Worm (Caenorhabditis elegans) whole organism, L1 larva: ENCODE measurements around the gene srb-17.

Source experiments
- C04F5.9 ChIP-seq: sonication (generic microtip); optimal IDR thresholded peaks from 2 replicates; lab custom pipeline; 2016; ENCODE audit warnings: missing genetic modification characterization, missing compliant biosample characterization
- C34B4.2 ChIP-seq: sonication (generic microtip); optimal IDR thresholded peaks from 2 replicates; lab custom pipeline; 2017; ENCODE audit warnings: mild to moderate bottlenecking, missing genetic modification characterization, missing compliant biosample characterization
- alr-1 ChIP-seq: fragments of 200-800 bp; sonication (Bioruptor generic); optimal IDR thresholded peaks from 2 replicates; lab custom pipeline; 2018; ENCODE audit warnings: borderline replicate concordance, mild to moderate bottlenecking, missing genetic modification characterization, missing compliant biosample characterization
- aly-2 ChIP-seq: fragments of 150-350 bp; optimal IDR thresholded peaks from 2 replicates; lab custom pipeline; 2014; ENCODE audit warnings: missing biosample characterization, missing genetic modification characterization
- ama-1 ChIP-seq: fragments of 150-350 bp; optimal IDR thresholded peaks from 2 replicates; lab custom pipeline; 2014
- ceh-63 ChIP-seq: fragments of 200-800 bp; sonication (Bioruptor generic); optimal IDR thresholded peaks from 2 replicates; lab custom pipeline; 2018; ENCODE audit warnings: mild to moderate bottlenecking, missing genetic modification characterization, missing compliant biosample characterization
- ceh-82 ChIP-seq, 3 experiments: fragments of 150-350 bp in 1 of 3; sonication (generic microtip) in 2 of 3; optimal IDR thresholded peaks; 2 replicates each; lab custom pipeline; 2014 to 2017; ENCODE audit warnings: missing biosample characterization in 3 of 3, missing genetic modification characterization in 3 of 3
- ceh-88 ChIP-seq: fragments of 200-800 bp; sonication (Bioruptor generic); IDR thresholded peaks from 2 replicates; pipeline ENCODE4 v1.3.6; 2022; ENCODE audit warnings: missing genetic modification characterization, missing compliant biosample characterization
- ceh-90 ChIP-seq: sonication (generic microtip); optimal IDR thresholded peaks from 2 replicates; lab custom pipeline; 2016; ENCODE audit warnings: missing genetic modification characterization, missing compliant biosample characterization
- dpl-1 ChIP-seq, 3 experiments: fragments of 150-350 bp in 2 of 3; sonication (generic microtip) in 1 of 3; optimal IDR thresholded peaks; 2 replicates each; lab custom pipeline; 2014 to 2017; ENCODE audit warnings: missing biosample characterization in 3 of 3, missing genetic modification characterization in 3 of 3, missing genetic modification reagents in 3 of 3
- dsc-1 ChIP-seq: sonication (generic microtip); optimal IDR thresholded peaks from 2 replicates; lab custom pipeline; 2016; ENCODE audit warnings: mild to moderate bottlenecking, missing genetic modification characterization, missing compliant biosample characterization
- efl-1 ChIP-seq, 4 experiments: fragments of 150-350 bp; optimal IDR thresholded peaks in 3 of 4; peaks in 1 of 4; 1 replicate in 1 of 4; 2 replicates in 3 of 4; lab custom pipeline; 2014; ENCODE audit warnings: missing biosample characterization in 2 of 4, missing genetic modification characterization in 2 of 4, missing genetic modification reagents in 2 of 4
- efl-3 ChIP-seq: fragments of 200-800 bp; sonication (Bioruptor generic); optimal IDR thresholded peaks from 2 replicates; lab custom pipeline; 2018; ENCODE audit warnings: mild to moderate bottlenecking, missing genetic modification characterization, missing compliant biosample characterization
- elt-3 ChIP-seq, 6 experiments: fragments of 150-350 bp in 1 of 6; sonication (generic microtip); optimal IDR thresholded peaks; 2 replicates each; lab custom pipeline; 2017 to 2018; ENCODE audit warnings: missing biosample characterization in 6 of 6, missing genetic modification characterization in 6 of 6, inconsistent platforms in 1 of 6
- fkh-10 ChIP-seq: sonication (generic microtip); optimal IDR thresholded peaks from 2 replicates; lab custom pipeline; 2017; ENCODE audit warnings: missing biosample characterization, missing genetic modification reagents, missing genetic modification characterization
- fkh-4 ChIP-seq: sonication (generic microtip); optimal IDR thresholded peaks from 2 replicates; lab custom pipeline; 2016; ENCODE audit warnings: missing compliant biosample characterization, missing genetic modification characterization, borderline replicate concordance
- fkh-8 ChIP-seq: sonication (generic microtip); optimal IDR thresholded peaks from 2 replicates; lab custom pipeline; 2016; ENCODE audit warnings: mild to moderate bottlenecking, missing genetic modification characterization, missing compliant biosample characterization
- fos-1 ChIP-seq: fragments of 150-350 bp; optimal IDR thresholded peaks from 2 replicates; lab custom pipeline; 2014; ENCODE audit warnings: missing biosample characterization, missing genetic modification characterization
- hlh-17 ChIP-seq: fragments of 200-800 bp; sonication (Bioruptor generic); optimal IDR thresholded peaks from 2 replicates; lab custom pipeline; 2018; ENCODE audit warnings: missing genetic modification characterization, mild to moderate bottlenecking, missing compliant biosample characterization, moderate library complexity, borderline replicate concordance
- hlh-4 ChIP-seq: sonication (generic microtip); optimal IDR thresholded peaks from 2 replicates; lab custom pipeline; 2016; ENCODE audit warnings: mild to moderate bottlenecking, missing genetic modification characterization, missing compliant biosample characterization
- irx-1 ChIP-seq: sonication (generic microtip); optimal IDR thresholded peaks from 2 replicates; lab custom pipeline; 2016; ENCODE audit warnings: missing genetic modification characterization, missing compliant biosample characterization
- isw-1 ChIP-seq: fragments of 200-800 bp; sonication (Bioruptor generic); IDR thresholded peaks from 2 replicates; pipeline ENCODE4 v1.3.6; 2022; ENCODE audit warnings: missing genetic modification characterization, missing compliant biosample characterization
- lin-13 ChIP-seq: fragments of 150-350 bp; optimal IDR thresholded peaks from 2 replicates; lab custom pipeline; 2014; ENCODE audit warnings: missing biosample characterization, missing genetic modification reagents, missing genetic modification characterization
- lin-15B ChIP-seq: fragments of 150-350 bp; sonication (generic microtip); optimal IDR thresholded peaks from 3 replicates; lab custom pipeline; 2014; ENCODE audit warnings: missing biosample characterization, missing genetic modification characterization
- lin-35 ChIP-seq, 2 experiments: fragments of 150-350 bp; optimal IDR thresholded peaks; 2 replicates each; lab custom pipeline; 2014; ENCODE audit warnings: missing biosample characterization in 2 of 2, missing genetic modification characterization in 2 of 2, missing genetic modification reagents in 2 of 2
- lir-3 ChIP-seq: sonication (generic microtip); optimal IDR thresholded peaks from 2 replicates; lab custom pipeline; 2016; ENCODE audit warnings: mild to moderate bottlenecking, missing genetic modification characterization, moderate library complexity, missing compliant biosample characterization; ENCODE audit not compliant: poor library complexity
- lsy-2 ChIP-seq, 2 experiments: fragments of 150-350 bp; optimal IDR thresholded peaks; 2 replicates each; lab custom pipeline; 2014; ENCODE audit warnings: missing biosample characterization in 2 of 2, missing genetic modification characterization in 2 of 2
- mab-9 ChIP-seq: fragments of 200-800 bp; sonication (Bioruptor generic); IDR thresholded peaks from 2 replicates; pipeline ENCODE4 v1.3.6; 2022; ENCODE audit warnings: missing genetic modification reagents, missing genetic modification characterization, missing compliant biosample characterization
- mdl-1 ChIP-seq, 2 experiments: fragments of 150-350 bp; optimal IDR thresholded peaks; 2 replicates each; lab custom pipeline; 2014 to 2017; ENCODE audit warnings: missing biosample characterization in 2 of 2, missing genetic modification characterization in 2 of 2, inconsistent platforms in 1 of 2
- mep-1 ChIP-seq: fragments of 150-350 bp; optimal IDR thresholded peaks from 2 replicates; lab custom pipeline; 2014; ENCODE audit warnings: missing biosample characterization, missing genetic modification characterization
- nhr-12 ChIP-seq: sonication (generic microtip); optimal IDR thresholded peaks from 2 replicates; lab custom pipeline; 2017; ENCODE audit warnings: missing biosample characterization, missing genetic modification characterization
- nhr-19 ChIP-seq: fragments of 200-800 bp; sonication (Bioruptor generic); conservative IDR thresholded peaks from 2 replicates; pipeline ENCODE4 v1.3.6; 2022; ENCODE audit warnings: missing genetic modification characterization, missing compliant biosample characterization
- nhr-237 ChIP-seq: fragments of 150-350 bp; optimal IDR thresholded peaks from 2 replicates; lab custom pipeline; 2014; ENCODE audit warnings: missing biosample characterization, missing genetic modification characterization
- nhr-71 ChIP-seq: sonication (generic microtip); optimal IDR thresholded peaks from 2 replicates; lab custom pipeline; 2016; ENCODE audit warnings: mild to moderate bottlenecking, missing genetic modification characterization, moderate library complexity, missing compliant biosample characterization
- nhr-77 ChIP-seq: fragments of 150-350 bp; optimal IDR thresholded peaks from 2 replicates; lab custom pipeline; 2014; ENCODE audit warnings: missing biosample characterization, missing genetic modification characterization
- nhr-85 ChIP-seq: sonication (generic microtip); peaks from one replicate; lab custom pipeline; 2016; ENCODE audit warnings: missing genetic modification characterization, inconsistent platforms, missing compliant biosample characterization
- pag-3 ChIP-seq: sonication (generic microtip); optimal IDR thresholded peaks from 2 replicates; lab custom pipeline; 2017; ENCODE audit warnings: missing genetic modification characterization, mild to moderate bottlenecking, missing compliant biosample characterization, antibody characterized with exemption, borderline replicate concordance; ENCODE audit not compliant: insufficient read depth
- pax-3 ChIP-seq: fragments of 200-800 bp; sonication (Bioruptor generic); optimal IDR thresholded peaks from 2 replicates; lab custom pipeline; 2018; ENCODE audit warnings: mild to moderate bottlenecking, missing genetic modification characterization, moderate library complexity, missing compliant biosample characterization
- pqm-1 ChIP-seq: sonication (generic microtip); optimal IDR thresholded peaks from 3 replicates; lab custom pipeline; 2017; ENCODE audit warnings: missing biosample characterization, missing genetic modification characterization
- rnt-1 ChIP-seq: sonication (generic microtip); optimal IDR thresholded peaks from 2 replicates; lab custom pipeline; 2016; ENCODE audit warnings: mild to moderate bottlenecking, missing genetic modification characterization, moderate library complexity, missing compliant biosample characterization
- skn-1 ChIP-seq: fragments of 150-350 bp; optimal IDR thresholded peaks from 2 replicates; lab custom pipeline; 2014; ENCODE audit warnings: missing biosample characterization, missing genetic modification characterization
- snu-23 ChIP-seq: sonication (generic microtip); optimal IDR thresholded peaks from 2 replicates; lab custom pipeline; 2016; ENCODE audit warnings: missing genetic modification characterization, missing compliant biosample characterization
- sup-37 ChIP-seq: fragments of 200-800 bp; sonication (Bioruptor generic); optimal IDR thresholded peaks from 2 replicates; lab custom pipeline; 2018; ENCODE audit warnings: mild to moderate bottlenecking, missing genetic modification characterization, missing compliant biosample characterization
- unc-130 ChIP-seq: fragments of 150-350 bp; optimal IDR thresholded peaks from 2 replicates; lab custom pipeline; 2017; ENCODE audit warnings: missing biosample characterization, missing genetic modification characterization, inconsistent platforms
- unc-30 ChIP-seq: sonication (generic microtip); optimal IDR thresholded peaks from 2 replicates; lab custom pipeline; 2017; ENCODE audit warnings: missing biosample characterization, missing genetic modification characterization
- unc-62 ChIP-seq: fragments of 150-350 bp; optimal IDR thresholded peaks from 2 replicates; lab custom pipeline; 2014; ENCODE audit warnings: missing biosample characterization, missing genetic modification reagents, missing genetic modification characterization
- unc-86 ChIP-seq: sonication (generic microtip); optimal IDR thresholded peaks from 2 replicates; lab custom pipeline; 2016; ENCODE audit warnings: missing genetic modification characterization, missing compliant biosample characterization
- unc-98 ChIP-seq: fragments of 200-800 bp; sonication (Bioruptor generic); IDR thresholded peaks from 2 replicates; pipeline ENCODE4 v1.3.6; 2022; ENCODE audit warnings: missing genetic modification characterization, missing compliant biosample characterization
- xbp-1 ChIP-seq: sonication (generic microtip); optimal IDR thresholded peaks from 2 replicates; lab custom pipeline; 2016; ENCODE audit warnings: missing genetic modification characterization, missing compliant biosample characterization
- zag-1 ChIP-seq: fragments of 150-350 bp; optimal IDR thresholded peaks from 2 replicates; lab custom pipeline; 2014; ENCODE audit warnings: missing biosample characterization, missing genetic modification characterization
- zip-4 ChIP-seq: fragments of 200-800 bp; sonication (Bioruptor generic); optimal IDR thresholded peaks from 2 replicates; lab custom pipeline; 2018; ENCODE audit warnings: mild to moderate bottlenecking, missing genetic modification characterization, moderate library complexity, missing compliant biosample characterization
- ztf-4 ChIP-seq: fragments of 150-350 bp; optimal IDR thresholded peaks from 2 replicates; lab custom pipeline; 2014; ENCODE audit warnings: missing biosample characterization, missing genetic modification characterization

Gene srb-17

DNA sequence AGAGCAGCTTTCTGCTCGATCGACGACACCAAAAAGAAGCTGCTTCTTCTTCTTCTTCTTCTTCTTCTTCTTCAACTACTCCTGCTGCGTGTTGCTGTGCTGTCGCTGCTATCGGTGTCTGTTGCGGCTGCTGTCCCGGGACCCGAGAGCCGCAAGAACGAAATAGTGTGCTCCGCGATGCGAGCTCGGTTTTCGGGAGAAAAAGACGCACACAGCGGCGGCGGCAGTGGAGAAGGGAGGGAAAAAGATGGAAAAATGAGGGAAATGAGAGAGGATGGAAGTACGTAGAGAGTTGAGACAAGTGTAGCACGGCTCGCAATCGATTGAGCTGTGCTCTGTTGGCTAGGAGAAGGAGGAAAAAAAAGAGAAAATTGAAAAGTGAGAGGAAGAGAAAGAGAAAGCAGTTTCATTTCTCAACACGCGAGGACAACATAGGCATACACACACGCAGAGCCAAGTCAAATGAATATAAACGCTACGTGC is 46.8 kb upstream of the srb-17 start:
- TF ChIP-seq unc-62 (GFP tag; lab: Kevin White, UChicago): no peak
- peak; percentile 9 to 56 for TF ChIP-seq mdl-1 (tag; optimal IDR thresholded peaks at IDR 0.05; lab: Kevin White, UChicago)
- no peak for TF ChIP-seq pag-3
- peak; percentile 33 for TF ChIP-seq lin-13 (GFP tag; lab: Kevin White, UChicago)
- no peak for TF ChIP-seq aly-2 (tag; lab: Kevin White, UChicago)
- TF ChIP-seq nhr-77: peak; percentile 26
- TF ChIP-seq fkh-8 (tag; lab: Kevin White, UChicago): peak; percentile 91
- peak; percentile 95 for TF ChIP-seq fkh-10 (GFP tag; lab: Kevin White, UChicago)
- TF ChIP-seq lin-15B (tag; lab: Kevin White, UChicago): no peak
- no peak for TF ChIP-seq sup-37 (GFP tag; lab: Kevin White, UChicago)
- no peak for TF ChIP-seq ceh-90
- TF ChIP-seq ceh-63 (GFP tag; lab: Kevin White, UChicago): no peak
- TF ChIP-seq pqm-1 (tag; lab: Kevin White, UChicago): no peak
- TF ChIP-seq fkh-4: no peak
- TF ChIP-seq snu-23 (GFP tag; lab: Kevin White, UChicago): peak; percentile 76
- peak; percentile 43 for TF ChIP-seq isw-1 (GFP tag; lab: Robert Waterston, UW)
- peak; percentile 36 for TF ChIP-seq irx-1
- TF ChIP-seq lsy-2 (tag; optimal IDR thresholded peaks at IDR 0.05; lab: Kevin White, UChicago): peak; percentile 11 to 65
- TF ChIP-seq hlh-4 (tag; lab: Kevin White, UChicago): no peak
- no peak for TF ChIP-seq nhr-85 (tag; lab: Kevin White, UChicago)
- TF ChIP-seq ztf-4 (tag; lab: Kevin White, UChicago): peak; percentile 39
- no peak for TF ChIP-seq nhr-237 (tag; lab: Kevin White, UChicago)
- peak; percentile 14 for TF ChIP-seq lir-3 (tag; lab: Kevin White, UChicago)
- TF ChIP-seq zip-4 (GFP tag; lab: Kevin White, UChicago): no peak
- peak; percentile 41 for TF ChIP-seq pax-3 (tag; lab: Kevin White, UChicago)
- peak; percentile 35 for TF ChIP-seq rnt-1 (tag; lab: Kevin White, UChicago)
- TF ChIP-seq dsc-1 (tag; lab: Kevin White, UChicago): peak; percentile 85
- no peak for TF ChIP-seq C34B4.2 (tag; lab: Kevin White, UChicago)
- peak; percentile 88 for TF ChIP-seq nhr-71 (tag; lab: Kevin White, UChicago)
- TF ChIP-seq efl-3 (GFP tag; lab: Kevin White, UChicago): no peak
- TF ChIP-seq unc-130 (tag; lab: Kevin White, UChicago): no peak
- peak; percentile 41 to 44 for TF ChIP-seq efl-1 (optimal IDR thresholded peaks at IDR 0.05; lab: Kevin White, UChicago)
- TF ChIP-seq efl-1 (GFP tag; optimal IDR thresholded peaks at IDR 0.05 in 1 of 2; lab: Kevin White, UChicago): peak; percentile 12 to 23
- TF ChIP-seq ceh-88: 0 out of 2 replicates have a peak, but pooled peaks have one; percentile 21
- TF ChIP-seq mab-9 (GFP tag; lab: Robert Waterston, UW): no peak
- TF ChIP-seq xbp-1 (tag; lab: Kevin White, UChicago): peak; percentile 40
- no peak for TF ChIP-seq alr-1
- TF ChIP-seq unc-86 (tag; lab: Kevin White, UChicago): peak; percentile 73
- peak; percentile 25 for TF ChIP-seq ama-1
- TF ChIP-seq nhr-19 (GFP tag; lab: Robert Waterston, UW): peak; percentile 47; the same call in 1 of the 2 replicates
- TF ChIP-seq skn-1 (tag; lab: Kevin White, UChicago): peak; percentile 27
- no peak for TF ChIP-seq dpl-1 (GFP tag; optimal IDR thresholded peaks at IDR 0.05; lab: Kevin White, UChicago)
- no peak for TF ChIP-seq unc-98 (GFP tag; lab: Robert Waterston, UW)
- TF ChIP-seq mep-1 (tag; lab: Kevin White, UChicago): peak; percentile 70
- TF ChIP-seq ceh-82 (tag; optimal IDR thresholded peaks at IDR 0.05; lab: Kevin White, UChicago): peak in 2 of 3 experiments; percentile 18 to 74
- TF ChIP-seq elt-3 (tag; optimal IDR thresholded peaks at IDR 0.05; lab: Kevin White, UChicago): no peak
- peak; percentile 59 for TF ChIP-seq fos-1
- no peak for TF ChIP-seq unc-30 (tag; lab: Kevin White, UChicago)
- TF ChIP-seq hlh-17 (GFP tag; lab: Kevin White, UChicago): no peak
- TF ChIP-seq C04F5.9 (tag; lab: Kevin White, UChicago): no peak
- TF ChIP-seq zag-1 (tag; lab: Kevin White, UChicago): peak; percentile 55
- TF ChIP-seq lin-35 (GFP tag; optimal IDR thresholded peaks at IDR 0.05; lab: Kevin White, UChicago): peak; percentile 30 to 35
- TF ChIP-seq nhr-12 (tag; lab: Kevin White, UChicago): no peak
